Worm (Caenorhabditis elegans) whole organism, L4 larva: Measurements from ENCODE around the gene F35D2.3.

Experiments
- ZK337.2 ChIP-seq: fragments of 200-800 bp; sonication (Bioruptor generic); IDR thresholded peaks from 2 replicates; pipeline ENCODE4 v1.3.6; 2022; ENCODE audit warnings: missing genetic modification reagents, missing genetic modification characterization, missing compliant biosample characterization
- ces-1 ChIP-seq: fragments of 150-350 bp; sonication (generic microtip); optimal IDR thresholded peaks from 4 replicates; lab custom pipeline; 2014; ENCODE audit warnings: missing biosample characterization, missing genetic modification reagents, missing genetic modification characterization
- hlh-11 ChIP-seq: fragments of 200-800 bp; sonication (Bioruptor generic); optimal IDR thresholded peaks from 2 replicates; lab custom pipeline; 2018; ENCODE audit warnings: mild to moderate bottlenecking, missing genetic modification characterization, missing compliant biosample characterization
- nhr-48 ChIP-seq: sonication (generic microtip); optimal IDR thresholded peaks from 2 replicates; lab custom pipeline; 2016; ENCODE audit warnings: mild to moderate bottlenecking, missing genetic modification characterization, missing compliant biosample characterization
- pha-4 ChIP-seq, 2 experiments: fragments of 150-350 bp in 1 of 2; fragments of 200-800 bp in 1 of 2; sonication (Bioruptor generic) in 1 of 2; IDR thresholded peaks in 1 of 2; optimal IDR thresholded peaks in 1 of 2; 2 replicates each; pipeline versions ENCODE4 v1.3.6 to Lab custom; 2014 to 2022; ENCODE audit warnings: missing genetic modification characterization in 2 of 2, missing genetic modification reagents in 2 of 2, missing biosample characterization in 1 of 2, missing compliant biosample characterization in 1 of 2
- tra-1 ChIP-seq: fragments of 200-800 bp; sonication (Bioruptor generic); IDR thresholded peaks from 2 replicates; pipeline ENCODE4 v1.3.6; 2022; ENCODE audit warnings: missing genetic modification reagents, missing genetic modification characterization, missing compliant biosample characterization
- zfp-2 ChIP-seq: sonication (generic microtip); optimal IDR thresholded peaks from 2 replicates; lab custom pipeline; 2016; ENCODE audit warnings: mild to moderate bottlenecking, missing genetic modification characterization, missing compliant biosample characterization
- ztf-11 ChIP-seq: fragments of 150-350 bp; optimal IDR thresholded peaks from 2 replicates; lab custom pipeline; 2014; ENCODE audit warnings: missing biosample characterization, missing genetic modification characterization

DNA sequence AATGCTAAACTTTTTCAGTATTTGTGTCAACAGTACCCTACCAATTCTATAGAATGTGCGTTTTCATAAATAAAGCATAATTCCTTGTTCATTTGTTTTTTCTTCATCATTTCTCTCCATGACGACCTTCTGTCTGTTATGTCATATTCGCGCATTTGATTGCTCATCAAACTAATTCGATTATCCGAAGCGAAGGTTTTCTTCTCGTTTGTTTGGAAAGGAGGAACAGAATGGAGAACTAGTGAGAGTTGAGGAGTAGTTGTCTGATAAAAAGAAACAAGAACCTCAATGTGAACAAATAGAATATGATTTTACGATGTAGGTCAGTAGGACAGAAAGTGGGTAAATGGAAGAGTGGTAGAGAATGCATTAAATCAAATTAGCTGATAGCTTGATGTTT is 7.8 kb upstream of the F35D2.3 start:
- no peak for TF ChIP-seq ztf-11 (tag; lab: Kevin White, UChicago)
- TF ChIP-seq nhr-48 (tag; lab: Kevin White, UChicago) = no peak
- TF ChIP-seq pha-4 (GFP tag; IDR thresholded peaks at IDR 0.05; lab: Robert Waterston, UW) = no peak
- no peak for TF ChIP-seq pha-4 (tag; optimal IDR thresholded peaks at IDR 0.05; lab: Kevin White, UChicago)
- no peak for TF ChIP-seq ces-1
- no peak for TF ChIP-seq tra-1 (GFP tag; lab: Robert Waterston, UW)
- no peak for TF ChIP-seq ZK337.2 (GFP tag; lab: Robert Waterston, UW)
- no peak for TF ChIP-seq hlh-11 (tag; lab: Kevin White, UChicago)
- TF ChIP-seq zfp-2 (tag; lab: Kevin White, UChicago) = no peak
